Fruit fly (Drosophila melanogaster): ENCODE data around the gene CG15577.
"Not testable (repeated sequence)": the region's sequence is repeated elsewhere in the genome, so short reads cannot be mapped to it uniquely, and the experiment has no call there.

Gene CG15577

dm6 chrX:4276900-4277299 is at the start of gene CG15577:
TSS of gene CG15577 (minus strand) at chrX:4277000.
- TF ChIP-seq insv (optimal IDR thresholded peaks at IDR 0.05): no peak
- TF ChIP-seq Myc (optimal IDR thresholded peaks at IDR 0.05): no peak
- no peak for TF ChIP-seq psq (optimal IDR thresholded peaks at IDR 0.05)
- TF ChIP-seq Sin3A (optimal IDR thresholded peaks at IDR 0.05): no peak
- no peak for TF ChIP-seq ttk (optimal IDR thresholded peaks at IDR 0.05)
- TF ChIP-seq h (optimal IDR thresholded peaks at IDR 0.05): no peak

- TF ChIP-seq ttk (optimal IDR thresholded peaks at IDR 0.05) (no peak), h (optimal IDR thresholded peaks at IDR 0.05) (no peak), psq (optimal IDR thresholded peaks at IDR 0.05) (no peak), Myc (optimal IDR thresholded peaks at IDR 0.05) (no peak), insv (optimal IDR thresholded peaks at IDR 0.05) (no peak), Sin3A (optimal IDR thresholded peaks at IDR 0.05) (no peak)
Measured at dm6 chrX:4325346-4325745, 48.5 kb upstream of the CG15577 start.

dm6 chrX:4324781-4325180 is 48.0 kb upstream of the CG15577 start:
- TF ChIP-seq Sin3A (optimal IDR thresholded peaks at IDR 0.05) (no peak), insv (optimal IDR thresholded peaks at IDR 0.05) (no peak), ttk (optimal IDR thresholded peaks at IDR 0.05) (no peak), psq (optimal IDR thresholded peaks at IDR 0.05) (no peak), Myc (optimal IDR thresholded peaks at IDR 0.05) (no peak), h (optimal IDR thresholded peaks at IDR 0.05) (no peak)

DNA sequence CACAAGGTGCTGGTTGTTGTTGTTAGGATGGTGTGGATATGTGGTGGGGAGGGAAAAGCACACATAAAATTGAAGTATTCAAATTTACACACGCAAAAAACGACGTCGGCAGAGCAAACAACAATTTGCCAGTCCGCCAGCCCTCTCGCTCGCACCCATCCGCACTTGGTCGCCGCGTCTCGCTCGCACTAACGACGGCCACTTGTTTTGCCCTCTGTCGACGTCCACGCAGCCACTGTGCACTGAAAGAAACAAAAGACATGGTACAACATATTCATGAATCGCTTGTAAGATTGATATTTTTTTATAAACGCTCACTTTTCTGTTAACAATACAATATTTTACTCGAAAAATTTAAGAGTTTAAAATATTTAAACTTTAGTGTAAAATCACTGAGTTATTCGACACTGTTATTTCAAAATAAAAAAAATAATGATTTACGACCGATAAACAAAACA is 47.1 kb upstream of the CG15577 start:
- TF ChIP-seq h (optimal IDR thresholded peaks at IDR 0.05): no peak
- TF ChIP-seq Myc (optimal IDR thresholded peaks at IDR 0.05): no peak
- TF ChIP-seq insv (optimal IDR thresholded peaks at IDR 0.05): no peak
- no peak for TF ChIP-seq ttk (optimal IDR thresholded peaks at IDR 0.05)
- no peak for TF ChIP-seq psq (optimal IDR thresholded peaks at IDR 0.05)
- no peak for TF ChIP-seq Sin3A (optimal IDR thresholded peaks at IDR 0.05)

DNA sequence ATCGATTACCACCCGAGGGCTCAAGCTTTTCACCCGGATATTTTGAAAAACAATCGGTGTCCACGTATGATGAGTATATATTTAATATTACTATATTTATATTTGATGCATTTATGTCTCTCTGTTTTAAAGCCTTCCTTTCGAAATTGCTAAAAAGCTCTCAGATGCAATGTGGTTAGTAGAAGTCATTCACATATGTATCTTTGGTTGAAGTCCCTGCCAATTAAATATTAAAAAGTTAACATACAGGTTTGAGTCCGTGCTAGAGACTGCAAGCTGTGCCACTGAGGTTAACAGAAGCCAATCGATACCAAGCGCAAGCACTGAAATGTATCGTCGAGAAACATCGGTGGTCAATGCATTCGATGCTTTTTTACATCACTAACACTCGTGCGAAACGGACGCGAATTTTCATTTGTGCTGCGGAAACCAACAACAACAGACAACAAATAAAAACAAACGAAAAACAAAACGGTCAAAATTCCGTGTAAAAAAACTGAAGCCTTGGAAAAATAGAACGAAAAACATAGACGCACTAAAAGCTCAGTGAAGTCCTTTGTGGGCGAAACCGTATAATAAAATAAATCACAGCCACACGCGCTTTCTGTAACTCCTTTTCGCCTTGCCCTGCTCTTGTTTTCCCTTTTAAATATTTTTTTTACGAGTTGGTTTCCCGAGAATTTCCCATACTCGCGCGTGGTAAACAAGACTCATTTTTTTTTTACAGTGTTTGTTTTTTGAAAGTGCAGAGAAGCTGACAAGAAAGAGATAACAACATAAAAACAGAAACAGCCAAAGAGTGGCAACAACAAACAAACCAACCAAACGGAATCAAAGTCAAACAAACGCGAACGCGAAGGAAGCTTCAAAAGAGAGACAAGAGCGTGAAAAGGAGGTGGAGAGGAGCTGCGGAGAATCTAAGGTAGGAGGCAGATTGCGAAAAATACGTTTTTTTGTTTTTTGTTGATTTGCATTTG is 45.7 kb upstream of the CG15577 start, which contains the start of gene norpA:
norpA (plus strand) TSS at position 393 of the 977 bp plus-strand sequence.
- TF ChIP-seq insv (optimal IDR thresholded peaks at IDR 0.05) (no peak), ttk (optimal IDR thresholded peaks at IDR 0.05) (no peak), Sin3A (optimal IDR thresholded peaks at IDR 0.05) (no peak), Myc (optimal IDR thresholded peaks at IDR 0.05) (no peak), psq (optimal IDR thresholded peaks at IDR 0.05) (no peak), h (optimal IDR thresholded peaks at IDR 0.05) (no peak)

dm6 chrX:4322131-4322233 is 45.2 kb upstream of the CG15577 start, which contains the start of gene mRpL33:
TSS of gene mRpL33 (minus strand) at chrX:4322231.
- TF ChIP-seq Myc (optimal IDR thresholded peaks at IDR 0.05): no peak

dm6 chrX:4319240-4319639 is 42.4 kb upstream of the CG15577 start, which contains the start of gene NO66:
TSS of gene NO66 (plus strand) at chrX:4319438.
- TF ChIP-seq psq, h, Sin3A (optimal IDR thresholded peaks at IDR 0.05): not testable (repeated sequence)

DNA sequence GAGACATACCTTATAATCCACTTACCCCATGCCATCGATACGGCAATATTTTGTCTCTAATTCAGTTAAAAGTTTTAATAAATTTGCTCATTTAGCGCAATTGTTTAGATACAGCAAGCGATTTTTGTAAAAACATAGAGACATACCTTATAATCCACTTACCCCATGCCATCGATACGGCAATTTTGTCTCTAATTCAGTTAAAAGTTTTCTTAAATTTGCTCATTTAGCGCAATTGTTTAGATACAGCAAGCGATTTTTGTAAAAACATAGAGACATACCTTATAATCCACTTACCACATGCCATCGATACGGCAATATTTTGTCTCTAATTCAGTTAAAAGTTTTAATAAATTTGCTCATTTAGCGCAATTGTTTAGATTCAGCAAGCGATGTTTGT is 41.9 kb upstream of the CG15577 start, which contains the start of gene mei-9:
mei-9 (minus strand) TSS at position 101 of the 400 bp plus-strand sequence.
- TF ChIP-seq Myc, ttk, h (optimal IDR thresholded peaks at IDR 0.05): not testable (repeated sequence)

DNA sequence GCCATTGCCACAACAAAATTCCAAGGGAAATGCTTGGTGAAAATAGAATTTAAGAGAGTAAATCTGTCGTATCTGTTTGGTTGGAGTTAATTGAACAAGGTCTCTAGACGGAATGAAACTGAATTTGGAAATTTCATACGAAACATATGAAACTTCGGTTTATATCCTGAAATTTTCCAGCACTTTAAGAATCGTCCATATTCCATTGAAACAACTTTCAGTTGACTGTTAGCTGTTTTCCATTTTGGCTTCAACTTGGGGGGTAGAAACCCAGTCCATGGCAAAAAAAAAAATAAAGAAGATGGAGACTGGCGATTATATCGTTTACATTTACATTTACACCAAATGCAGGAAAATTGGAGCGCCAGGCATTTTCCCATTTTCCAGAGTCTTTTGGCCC is 34.9 kb upstream of the CG15577 start, which contains the start of gene CG15579:
CG15579 (minus strand) TSS at position 101 of the 400 bp plus-strand sequence.
- no peak for TF ChIP-seq Sin3A (optimal IDR thresholded peaks at IDR 0.05)
- no peak for TF ChIP-seq h (optimal IDR thresholded peaks at IDR 0.05)
- no peak for TF ChIP-seq Myc (optimal IDR thresholded peaks at IDR 0.05)
- TF ChIP-seq ttk (optimal IDR thresholded peaks at IDR 0.05): no peak
- TF ChIP-seq psq (optimal IDR thresholded peaks at IDR 0.05): no peak
- no peak for TF ChIP-seq insv (optimal IDR thresholded peaks at IDR 0.05)

DNA sequence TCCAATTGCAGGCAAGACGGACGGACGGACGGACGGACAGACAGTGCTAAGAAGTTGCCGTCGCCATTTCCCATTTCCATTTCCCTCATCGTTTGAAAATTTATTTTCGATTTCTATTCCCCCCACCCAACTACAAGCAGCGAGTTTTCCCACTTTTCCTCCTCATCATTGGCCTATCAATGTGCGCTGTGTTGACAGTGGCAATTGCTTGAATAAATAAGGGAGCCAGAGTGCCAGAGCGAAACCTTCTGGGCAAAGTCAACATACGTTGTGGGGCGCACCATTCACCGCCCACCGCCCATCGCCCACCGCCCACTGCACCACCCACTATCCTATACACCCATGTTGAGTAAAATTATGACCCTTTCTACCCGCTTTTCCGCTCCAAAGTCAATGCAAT is 29.2 kb upstream of the CG15577 start:
- TF ChIP-seq Sin3A (optimal IDR thresholded peaks at IDR 0.05) (no peak), Myc (optimal IDR thresholded peaks at IDR 0.05) (no peak), ttk (optimal IDR thresholded peaks at IDR 0.05) (no peak), insv (optimal IDR thresholded peaks at IDR 0.05) (no peak), psq (optimal IDR thresholded peaks at IDR 0.05) (no peak), h (optimal IDR thresholded peaks at IDR 0.05) (no peak)

- TF ChIP-seq Myc (optimal IDR thresholded peaks at IDR 0.05): no peak
- TF ChIP-seq psq (optimal IDR thresholded peaks at IDR 0.05): no peak
- no peak for TF ChIP-seq ttk (optimal IDR thresholded peaks at IDR 0.05)
- no peak for TF ChIP-seq Sin3A (optimal IDR thresholded peaks at IDR 0.05)
- no peak for TF ChIP-seq insv (optimal IDR thresholded peaks at IDR 0.05)
- no peak for TF ChIP-seq h (optimal IDR thresholded peaks at IDR 0.05)
Measured at dm6 chrX:4302246-4302645, 25.4 kb upstream of the CG15577 start, which contains the start of gene CG12692. TSS of gene CG12692 (minus strand) at chrX:4302346.

- TF ChIP-seq ttk (optimal IDR thresholded peaks at IDR 0.05) (no peak), h (optimal IDR thresholded peaks at IDR 0.05) (no peak), Sin3A (optimal IDR thresholded peaks at IDR 0.05) (no peak), psq (optimal IDR thresholded peaks at IDR 0.05) (no peak), insv (optimal IDR thresholded peaks at IDR 0.05) (no peak)
Measured at dm6 chrX:4293418-4293817, 16.6 kb upstream of the CG15577 start.

dm6 chrX:4280769-4281168 is 4.0 kb upstream of the CG15577 start:
- TF ChIP-seq psq (optimal IDR thresholded peaks at IDR 0.05): no peak
- TF ChIP-seq Sin3A (optimal IDR thresholded peaks at IDR 0.05): no peak
- TF ChIP-seq ttk (optimal IDR thresholded peaks at IDR 0.05): no peak
- TF ChIP-seq h (optimal IDR thresholded peaks at IDR 0.05): no peak
- TF ChIP-seq insv (optimal IDR thresholded peaks at IDR 0.05): no peak
- no peak for TF ChIP-seq Myc (optimal IDR thresholded peaks at IDR 0.05)

All from Kc167 (cell line).